Fruit fly (Drosophila melanogaster): ENCODE measurements around the gene CG14451.

Gene CG14451

dm6 chr3L:22741389-22742120 lies 19.7 kb upstream of the CG14451 start, which contains the start of gene CG7369 (continued):
- TF ChIP-seq CG7928 (GFP tag; optimal IDR thresholded peaks at IDR 0.05), result peak; percentile 95
- TF ChIP-seq CG34422 (GFP tag; IDR thresholded peaks at IDR 0.05), result peak; percentile 72
- TF ChIP-seq Sry-δ (GFP tag; optimal IDR thresholded peaks at IDR 0.05), result peak; percentile 67
- TF ChIP-seq crp (GFP tag; optimal IDR thresholded peaks at IDR 0.05), result peak; percentile 34 to 81
- peak in 1 of 2 experiments; percentile 68 for TF ChIP-seq insv (GFP tag; optimal IDR thresholded peaks at IDR 0.05)
- peak; percentile 10 for TF ChIP-seq CTCF (GFP tag; optimal IDR thresholded peaks at IDR 0.05)
- TF ChIP-seq Hmx (GFP tag; optimal IDR thresholded peaks at IDR 0.05), result peak; percentile 73
- TF ChIP-seq Antp (GFP tag; optimal IDR thresholded peaks at IDR 0.05), result peak; percentile 85
- TF ChIP-seq exex (tag; optimal IDR thresholded peaks at IDR 0.05), result peak; percentile 29
- TF ChIP-seq CG6683 (GFP tag; optimal IDR thresholded peaks at IDR 0.05), result peak; percentile 70
- 0 out of 3 replicates have a peak, but pooled peaks have one; percentile 8 for TF ChIP-seq CG2199 (GFP tag; IDR thresholded peaks at IDR 0.05)
- TF ChIP-seq fd64A (GFP tag; optimal IDR thresholded peaks at IDR 0.05), result no peak
- peak; percentile 69; the same call in 2 of the 3 replicates for TF ChIP-seq vnd (GFP tag; IDR thresholded peaks at IDR 0.05; ENCODE audit: partially characterized antibody)
- peak; percentile 81 for TF ChIP-seq CG13287 (GFP tag; IDR thresholded peaks at IDR 0.05; ENCODE audit: partially characterized antibody)
- TF ChIP-seq CG30431 (GFP tag; optimal IDR thresholded peaks at IDR 0.05), result peak; percentile 67
- peak; percentile 63 for TF ChIP-seq CG17612 (GFP tag; IDR thresholded peaks at IDR 0.05)
- no peak for TF ChIP-seq Hand (GFP tag; optimal IDR thresholded peaks at IDR 0.05)
- peak; percentile 71 for TF ChIP-seq E2f1 (GFP tag; IDR thresholded peaks at IDR 0.05)
- peak; percentile 58 for TF ChIP-seq B-H1 (GFP tag; IDR thresholded peaks at IDR 0.05)
- peak; percentile 89 for TF ChIP-seq zfh2 (GFP tag; optimal IDR thresholded peaks at IDR 0.05)
- peak; percentile 82 for TF ChIP-seq vvl (GFP tag; IDR thresholded peaks at IDR 0.05)
- peak; percentile 96 for TF ChIP-seq row (GFP tag; IDR thresholded peaks at IDR 0.05)
- TF ChIP-seq MBD-R2 (GFP tag; IDR thresholded peaks at IDR 0.05), result peak; percentile 60
- peak; percentile 64 for TF ChIP-seq CG15479 (GFP tag; optimal IDR thresholded peaks at IDR 0.05)
- peak; percentile 62 for TF ChIP-seq rib (GFP tag; IDR thresholded peaks at IDR 0.05)
- TF ChIP-seq CG4360 (GFP tag; IDR thresholded peaks at IDR 0.05), result no peak
- TF ChIP-seq gem (tag; optimal IDR thresholded peaks at IDR 0.05), result peak; percentile 85
- TF ChIP-seq CoRest (tag; optimal IDR thresholded peaks at IDR 0.05), result peak; percentile 97
- peak; percentile 60 for TF ChIP-seq trem (tag; optimal IDR thresholded peaks at IDR 0.05)
- peak; percentile 67 for TF ChIP-seq unpg (GFP tag; optimal IDR thresholded peaks at IDR 0.05)
- peak; percentile 74 for TF ChIP-seq CG14014 (GFP tag; IDR thresholded peaks at IDR 0.05)
- peak; percentile 69 for TF ChIP-seq ewg (GFP tag; optimal IDR thresholded peaks at IDR 0.05)
- peak; percentile 59; the same call in 2 of the 3 replicates for TF ChIP-seq CG34224 (GFP tag; IDR thresholded peaks at IDR 0.05; ENCODE audit: partially characterized antibody)
- peak; percentile 71; the same call in 2 of the 3 replicates for TF ChIP-seq CG14860 (GFP tag; IDR thresholded peaks at IDR 0.05; ENCODE audit: partially characterized antibody)
- TF ChIP-seq CG18476 (GFP tag; optimal IDR thresholded peaks at IDR 0.05), result peak; percentile 79
- peak; percentile 87 for TF ChIP-seq CG14710 (tag; optimal IDR thresholded peaks at IDR 0.05)
- TF ChIP-seq Fer2 (tag; optimal IDR thresholded peaks at IDR 0.05), result peak; percentile 70
- TF ChIP-seq sens-2 (GFP tag; IDR thresholded peaks at IDR 0.05), result peak; percentile 26; the same call in 1 of the 2 replicates
- TF ChIP-seq ssp (GFP tag; IDR thresholded peaks at IDR 0.05), result peak; percentile 83
- peak; percentile 24 for TF ChIP-seq CG6854 (GFP tag; optimal IDR thresholded peaks at IDR 0.05)
- peak; percentile 43 for TF ChIP-seq ab (GFP tag; optimal IDR thresholded peaks at IDR 0.05)
- TF ChIP-seq CG17328 (GFP tag; IDR thresholded peaks at IDR 0.05), result peak; percentile 63
- peak; percentile 47 for TF ChIP-seq ap (GFP tag; IDR thresholded peaks at IDR 0.05)
- peak; percentile 89 for TF ChIP-seq Hsf (GFP tag; optimal IDR thresholded peaks at IDR 0.05)
- peak; percentile 91 for TF ChIP-seq BEAF-32 (GFP tag; optimal IDR thresholded peaks at IDR 0.05)
- peak; percentile 73 for TF ChIP-seq Bteb2 (GFP tag; optimal IDR thresholded peaks at IDR 0.05)
- peak; percentile 44; the same call in 2 of the 3 replicates for TF ChIP-seq hb (GFP tag; IDR thresholded peaks at IDR 0.05; ENCODE audit: partially characterized antibody)
- peak; percentile 72 for TF ChIP-seq dmrt11E (tag; optimal IDR thresholded peaks at IDR 0.05)
- no peak for TF ChIP-seq CG10321 (GFP tag; IDR thresholded peaks at IDR 0.05)
